Worm (Caenorhabditis elegans) whole organism, L2 larva: ENCODE measurements around the gene vha-6.

Experiments
- aly-2 ChIP-seq: fragments of 150-350 bp; optimal IDR thresholded peaks from 2 replicates; lab custom pipeline; 2014; ENCODE audit warnings: missing biosample characterization, missing genetic modification characterization
- ama-1 ChIP-seq: fragments of 150-350 bp; optimal IDR thresholded peaks from 2 replicates; lab custom pipeline; 2018; ENCODE audit warnings: inconsistent platforms
- ceh-82 ChIP-seq: fragments of 150-350 bp; optimal IDR thresholded peaks from 2 replicates; lab custom pipeline; 2014; ENCODE audit warnings: missing biosample characterization, missing genetic modification characterization
- crh-2 ChIP-seq: sonication (generic microtip); optimal IDR thresholded peaks from 2 replicates; lab custom pipeline; 2017; ENCODE audit warnings: missing biosample characterization, missing genetic modification characterization
- elt-1 ChIP-seq: fragments of 150-350 bp; optimal IDR thresholded peaks from 2 replicates; lab custom pipeline; 2014; ENCODE audit warnings: missing biosample characterization, missing genetic modification characterization
- elt-3 ChIP-seq: sonication (generic microtip); optimal IDR thresholded peaks from 2 replicates; lab custom pipeline; 2017; ENCODE audit warnings: missing biosample characterization, missing genetic modification characterization
- lsy-2 ChIP-seq, 2 experiments: fragments of 150-350 bp in 1 of 2; sonication (generic microtip) in 1 of 2; optimal IDR thresholded peaks; 2 replicates each; lab custom pipeline; 2014 to 2017; ENCODE audit warnings: missing biosample characterization in 2 of 2, missing genetic modification characterization in 2 of 2
- nhr-12 ChIP-seq: fragments of 150-350 bp; optimal IDR thresholded peaks from 2 replicates; lab custom pipeline; 2014; ENCODE audit warnings: missing biosample characterization, missing genetic modification characterization
- nhr-237 ChIP-seq: fragments of 150-350 bp; optimal IDR thresholded peaks from 2 replicates; lab custom pipeline; 2014; ENCODE audit warnings: missing biosample characterization, missing genetic modification characterization
- snpc-4 ChIP-seq: fragments of 150-350 bp; optimal IDR thresholded peaks from 2 replicates; lab custom pipeline; 2014; ENCODE audit warnings: missing biosample characterization, missing genetic modification characterization
- unc-62 ChIP-seq: fragments of 150-350 bp; optimal IDR thresholded peaks from 2 replicates; lab custom pipeline; 2014; ENCODE audit warnings: missing biosample characterization, missing genetic modification reagents, missing genetic modification characterization
- zag-1 ChIP-seq: fragments of 150-350 bp; optimal IDR thresholded peaks from 2 replicates; lab custom pipeline; 2014; ENCODE audit warnings: missing biosample characterization, missing genetic modification characterization
- ztf-11 ChIP-seq: sonication (generic microtip); optimal IDR thresholded peaks from 2 replicates; lab custom pipeline; 2017; ENCODE audit warnings: missing biosample characterization, missing genetic modification characterization
- ztf-4 ChIP-seq: fragments of 150-350 bp; optimal IDR thresholded peaks from 2 replicates; lab custom pipeline; 2014; ENCODE audit warnings: missing biosample characterization, missing genetic modification characterization

- TF ChIP-seq ztf-11 (tag; lab: Kevin White, UChicago) = no peak
- no peak for TF ChIP-seq crh-2 (tag; lab: Kevin White, UChicago)
- no peak for TF ChIP-seq unc-62
- TF ChIP-seq zag-1 (tag; lab: Kevin White, UChicago) = no peak
- TF ChIP-seq ama-1 (lab: Kevin White, UChicago) = no peak
- TF ChIP-seq ceh-82 = no peak
- TF ChIP-seq snpc-4 (tag; lab: Kevin White, UChicago) = no peak
- no peak for TF ChIP-seq nhr-237 (tag; lab: Kevin White, UChicago)
- TF ChIP-seq aly-2 (tag; lab: Kevin White, UChicago) = no peak
- no peak for TF ChIP-seq lsy-2 (tag; optimal IDR thresholded peaks at IDR 0.05; lab: Kevin White, UChicago)
- TF ChIP-seq ztf-4 = no peak
- TF ChIP-seq elt-1 (tag; lab: Kevin White, UChicago) = no peak
- TF ChIP-seq elt-3 (tag; lab: Kevin White, UChicago) = no peak
- TF ChIP-seq nhr-12 (tag; lab: Kevin White, UChicago) = no peak
These were observed 4.3 kb downstream of the vha-6 start, which contains the start of gene C05D12.5 for ce11 chrII:11433942-11434341.
